Worm (Caenorhabditis elegans) whole organism, mixed stage, embryonic: ENCODE measurements around the gene fbxc-49.

Experiments used
- M03D4.4 ChIP-seq: sonication (generic microtip); optimal IDR thresholded peaks from 2 replicates; lab custom pipeline; 2017; ENCODE audit warnings: mild to moderate bottlenecking, missing genetic modification characterization, missing compliant biosample characterization
- bed-3 ChIP-seq: fragments of 200-800 bp; sonication (Bioruptor generic); optimal IDR thresholded peaks from 3 replicates; lab custom pipeline; 2018; ENCODE audit warnings: mild to moderate bottlenecking, missing genetic modification characterization, moderate library complexity, missing compliant biosample characterization
- blmp-1 ChIP-seq: fragments of 150-350 bp; optimal IDR thresholded peaks from 2 replicates; lab custom pipeline; 2014; ENCODE audit warnings: missing biosample characterization, missing genetic modification characterization
- ceh-43 ChIP-seq: fragments of 200-800 bp; sonication (Bioruptor generic); optimal IDR thresholded peaks from 2 replicates; lab custom pipeline; 2018; ENCODE audit warnings: mild to moderate bottlenecking, missing genetic modification characterization, moderate library complexity, missing compliant biosample characterization
- ces-1 ChIP-seq: fragments of 150-350 bp; optimal IDR thresholded peaks from 2 replicates; lab custom pipeline; 2014; ENCODE audit warnings: missing biosample characterization, missing genetic modification reagents, missing genetic modification characterization
- cnd-1 ChIP-seq: fragments of 200-800 bp; sonication (Bioruptor generic); optimal IDR thresholded peaks from 2 replicates; lab custom pipeline; 2018; ENCODE audit warnings: mild to moderate bottlenecking, missing genetic modification characterization, missing compliant biosample characterization
- elt-1 ChIP-seq: sonication (generic microtip); optimal IDR thresholded peaks from 2 replicates; lab custom pipeline; 2017; ENCODE audit warnings: missing genetic modification characterization, mild to moderate bottlenecking, missing compliant biosample characterization, antibody characterized with exemption, moderate library complexity, borderline replicate concordance; ENCODE audit not compliant: insufficient read depth
- elt-3 ChIP-seq: fragments of 150-350 bp; optimal IDR thresholded peaks from 2 replicates; lab custom pipeline; 2014; ENCODE audit warnings: missing biosample characterization, missing genetic modification characterization
- flh-1 ChIP-seq: fragments of 200-800 bp; sonication (Bioruptor generic); optimal IDR thresholded peaks from 2 replicates; lab custom pipeline; 2018; ENCODE audit warnings: mild to moderate bottlenecking, missing genetic modification characterization, moderate library complexity, missing compliant biosample characterization
- ham-2 ChIP-seq: fragments of 200-800 bp; sonication (Bioruptor generic); optimal IDR thresholded peaks from 2 replicates; lab custom pipeline; 2018; ENCODE audit warnings: mild to moderate bottlenecking, missing genetic modification characterization, missing compliant biosample characterization
- lin-32 ChIP-seq: fragments of 200-800 bp; sonication (Bioruptor generic); optimal IDR thresholded peaks from 2 replicates; lab custom pipeline; 2018; ENCODE audit warnings: mild to moderate bottlenecking, missing genetic modification characterization, missing compliant biosample characterization
- lsy-2 ChIP-seq: fragments of 150-350 bp; optimal IDR thresholded peaks from 2 replicates; lab custom pipeline; 2014; ENCODE audit warnings: missing biosample characterization, missing genetic modification characterization
- mab-5 ChIP-seq: fragments of 150-350 bp; optimal IDR thresholded peaks from 2 replicates; lab custom pipeline; 2014; ENCODE audit warnings: missing biosample characterization, missing genetic modification characterization
- nhr-2 ChIP-seq: fragments of 150-350 bp; optimal IDR thresholded peaks from 2 replicates; lab custom pipeline; 2014; ENCODE audit warnings: missing biosample characterization, missing genetic modification characterization
- nhr-28 ChIP-seq: fragments of 150-350 bp; optimal IDR thresholded peaks from 2 replicates; lab custom pipeline; 2014; ENCODE audit warnings: missing biosample characterization, missing genetic modification characterization
- nhr-76 ChIP-seq: sonication (generic microtip); optimal IDR thresholded peaks from 2 replicates; lab custom pipeline; 2017; ENCODE audit warnings: missing biosample characterization, missing genetic modification characterization
- pha-4 ChIP-seq: fragments of 150-350 bp; optimal IDR thresholded peaks from 2 replicates; lab custom pipeline; 2018; ENCODE audit warnings: missing biosample characterization, missing genetic modification reagents, missing genetic modification characterization
- sem-2 ChIP-seq: fragments of 200-800 bp; sonication (Bioruptor generic); optimal IDR thresholded peaks from 2 replicates; lab custom pipeline; 2018; ENCODE audit warnings: mild to moderate bottlenecking, missing genetic modification characterization, missing compliant biosample characterization
- snpc-4 ChIP-seq: fragments of 150-350 bp; optimal IDR thresholded peaks from 2 replicates; lab custom pipeline; 2014; ENCODE audit warnings: missing biosample characterization, missing genetic modification characterization
- tbx-8 ChIP-seq: fragments of 200-800 bp; sonication (Bioruptor generic); optimal IDR thresholded peaks from 2 replicates; lab custom pipeline; 2018; ENCODE audit warnings: mild to moderate bottlenecking, missing genetic modification characterization, moderate library complexity, missing compliant biosample characterization
- unc-120 ChIP-seq: sonication (generic microtip); optimal IDR thresholded peaks from 2 replicates; lab custom pipeline; 2017; ENCODE audit warnings: missing genetic modification characterization, missing compliant biosample characterization; ENCODE audit not compliant: poor library complexity, severe bottlenecking
- unc-39 ChIP-seq: fragments of 150-350 bp; optimal IDR thresholded peaks from 2 replicates; lab custom pipeline; 2014; ENCODE audit warnings: missing biosample characterization, missing genetic modification characterization
- unc-62 ChIP-seq: fragments of 150-350 bp; optimal IDR thresholded peaks from 2 replicates; lab custom pipeline; 2014; ENCODE audit warnings: missing biosample characterization, missing genetic modification reagents, missing genetic modification characterization
- ztf-11 ChIP-seq: fragments of 150-350 bp; optimal IDR thresholded peaks from 2 replicates; lab custom pipeline; 2014; ENCODE audit warnings: missing biosample characterization, missing genetic modification characterization

fbxc-49 gene

ce11 chrII:2093456-2093926 lies 9.6 kb downstream of the fbxc-49 start, which contains the start of gene fbxb-37:
Gene fbxb-37 (minus strand): TSS chrII:2093876.
- TF ChIP-seq unc-62 (GFP tag; lab: Kevin White, UChicago) (no peak), nhr-2 (peak; percentile 26), elt-1 (tag; lab: Kevin White, UChicago) (no peak), nhr-28 (tag; lab: Kevin White, UChicago) (no peak)

- TF ChIP-seq nhr-2 (peak; percentile 68), cnd-1 (tag; lab: Kevin White, UChicago) (peak; percentile 74), elt-3 (no peak)
Measured at ce11 chrII:2094924-2095650, 11.2 kb downstream of the fbxc-49 start, which contains the start of gene T16A1.2. Gene T16A1.2 (plus strand): TSS chrII:2095600.

ce11 chrII:2099139-2099976 lies 15.4 kb downstream of the fbxc-49 start, which contains the start of gene math-42:
Gene math-42 (plus strand): TSS chrII:2099926.
- no peak for TF ChIP-seq blmp-1
- TF ChIP-seq M03D4.4 (tag; lab: Kevin White, UChicago), result no peak
- no peak for TF ChIP-seq ceh-43 (GFP tag; lab: Kevin White, UChicago)
- no peak for TF ChIP-seq mab-5 (tag; lab: Kevin White, UChicago)

ce11 chrII:2108295-2108694 lies 24.4 kb downstream of the fbxc-49 start, which contains the start of gene R52.4:
Gene R52.4 (minus strand): TSS chrII:2108395.
- TF ChIP-seq lin-32 (GFP tag; lab: Kevin White, UChicago) (no peak), ces-1 (no peak), tbx-8 (GFP tag; lab: Kevin White, UChicago) (no peak), sem-2 (no peak)

- no peak for TF ChIP-seq sem-2
- no peak for TF ChIP-seq lsy-2 (tag; lab: Kevin White, UChicago)
Measured at ce11 chrII:2109943-2110342, 26.0 kb downstream of the fbxc-49 start, which contains the start of gene R52.5. Gene R52.5 (minus strand): TSS chrII:2110043.

- TF ChIP-seq M03D4.4 (tag; lab: Kevin White, UChicago) (no peak), bed-3 (GFP tag; lab: Kevin White, UChicago) (no peak), ces-1 (no peak), nhr-2 (no peak), ceh-43 (GFP tag; lab: Kevin White, UChicago) (no peak), ham-2 (GFP tag; lab: Kevin White, UChicago) (no peak)
- TF ChIP-seq, all 35 proteins: peak for 0
Measured at ce11 chrII:2112948-2113347, 29.0 kb downstream of the fbxc-49 start, which contains the start of gene R52.6. Gene R52.6 (minus strand): TSS chrII:2113048.

- TF ChIP-seq nhr-2, result no peak
Measured at ce11 chrII:2114488-2114887, 30.6 kb downstream of the fbxc-49 start.

ce11 chrII:2116794-2117193 lies 32.9 kb downstream of the fbxc-49 start, which contains the start of gene srh-195:
Gene srh-195 (minus strand): TSS chrII:2116894.
- TF ChIP-seq ceh-43 (GFP tag; lab: Kevin White, UChicago) (no peak), pha-4 (tag; lab: Kevin White, UChicago) (no peak), blmp-1 (no peak), ztf-11 (tag; lab: Kevin White, UChicago) (no peak), unc-120 (tag; lab: Kevin White, UChicago) (no peak), elt-1 (tag; lab: Kevin White, UChicago) (no peak), flh-1 (no peak), unc-39 (tag; lab: Kevin White, UChicago) (no peak), lsy-2 (tag; lab: Kevin White, UChicago) (no peak), snpc-4 (tag; lab: Kevin White, UChicago) (no peak), unc-62 (GFP tag; lab: Kevin White, UChicago) (no peak), nhr-76 (tag; lab: Kevin White, UChicago) (no peak)
